Worm (Caenorhabditis elegans): ENCODE data around the gene wht-4.

- TF ChIP-seq pha-4 (tag; optimal IDR thresholded peaks at IDR 0.05) (no peak), snpc-4 (tag; optimal IDR thresholded peaks at IDR 0.05) (no peak), mab-5 (tag; optimal IDR thresholded peaks at IDR 0.05) (no peak), nhr-12 (tag; optimal IDR thresholded peaks at IDR 0.05) (no peak), ces-1 (GFP tag; optimal IDR thresholded peaks at IDR 0.05) (no peak), blmp-1 (tag; optimal IDR thresholded peaks at IDR 0.05) (no peak), nhr-28 (tag; optimal IDR thresholded peaks at IDR 0.05) (no peak), unc-62 (GFP tag; optimal IDR thresholded peaks at IDR 0.05) (no peak), mep-1 (tag; optimal IDR thresholded peaks at IDR 0.05) (no peak), nhr-76 (tag; optimal IDR thresholded peaks at IDR 0.05) (no peak)
These were observed 3.6 kb downstream of the wht-4 start, which contains the start of gene nep-13 for ce11 chrII:3282353-3282752.
